Worm (Caenorhabditis elegans) whole organism, L3 larva: Measurements from ENCODE around the gene ZK809.9.
A peak's percentile ranks its signal among the peaks of the same experiment; 100 is the strongest.

Source experiments
- R02D3.7 ChIP-seq: fragments of 150-350 bp; optimal IDR thresholded peaks from 2 replicates; lab custom pipeline; 2014; ENCODE audit warnings: missing biosample characterization, missing genetic modification characterization
- ZK546.5 ChIP-seq: sonication (generic microtip); optimal IDR thresholded peaks from 2 replicates; lab custom pipeline; 2017; ENCODE audit warnings: missing biosample characterization, missing genetic modification characterization
- aly-2 ChIP-seq: fragments of 150-350 bp; optimal IDR thresholded peaks from 2 replicates; lab custom pipeline; 2014; ENCODE audit warnings: missing biosample characterization, missing genetic modification characterization
- ceh-16 ChIP-seq: sonication (generic microtip); optimal IDR thresholded peaks from 2 replicates; lab custom pipeline; 2017; ENCODE audit warnings: missing biosample characterization, missing genetic modification characterization
- ceh-28 ChIP-seq: fragments of 150-350 bp; optimal IDR thresholded peaks from 2 replicates; lab custom pipeline; 2014; ENCODE audit warnings: missing biosample characterization, missing genetic modification reagents, missing genetic modification characterization
- ceh-9 ChIP-seq: sonication (generic microtip); optimal IDR thresholded peaks from 2 replicates; lab custom pipeline; 2018; ENCODE audit warnings: missing biosample characterization, missing genetic modification characterization
- daf-12 ChIP-seq: fragments of 150-350 bp; optimal IDR thresholded peaks from 2 replicates; lab custom pipeline; 2014; ENCODE audit warnings: missing biosample characterization, missing genetic modification reagents, missing genetic modification characterization
- egl-5 ChIP-seq: fragments of 150-350 bp; optimal IDR thresholded peaks from 2 replicates; lab custom pipeline; 2017; ENCODE audit warnings: missing biosample characterization, missing genetic modification reagents, missing genetic modification characterization, inconsistent platforms
- elt-3 ChIP-seq, 3 experiments: fragments of 150-350 bp in 1 of 3; sonication (generic microtip) in 2 of 3; optimal IDR thresholded peaks; 2 replicates in 2 of 3; 4 replicates in 1 of 3; lab custom pipeline; 2014 to 2017; ENCODE audit warnings: missing biosample characterization in 3 of 3, missing genetic modification characterization in 3 of 3
- fkh-10 ChIP-seq: sonication (generic microtip); optimal IDR thresholded peaks from 2 replicates; lab custom pipeline; 2017; ENCODE audit warnings: missing biosample characterization, missing genetic modification reagents, missing genetic modification characterization
- fkh-2 ChIP-seq: fragments of 150-350 bp; optimal IDR thresholded peaks from 2 replicates; lab custom pipeline; 2014; ENCODE audit warnings: missing biosample characterization, missing genetic modification reagents, missing genetic modification characterization
- fos-1 ChIP-seq: fragments of 150-350 bp; optimal IDR thresholded peaks from 2 replicates; lab custom pipeline; 2014; ENCODE audit warnings: missing biosample characterization, missing genetic modification characterization
- jun-1 ChIP-seq: fragments of 150-350 bp; optimal IDR thresholded peaks from 2 replicates; lab custom pipeline; 2014; ENCODE audit warnings: missing biosample characterization, missing genetic modification reagents, missing genetic modification characterization
- lin-15B ChIP-seq: fragments of 150-350 bp; optimal IDR thresholded peaks from 2 replicates; lab custom pipeline; 2014; ENCODE audit warnings: missing biosample characterization, missing genetic modification characterization
- lin-39 ChIP-seq: fragments of 150-350 bp; optimal IDR thresholded peaks from 2 replicates; lab custom pipeline; 2018; ENCODE audit warnings: missing biosample characterization, missing genetic modification reagents, missing genetic modification characterization
- lsy-12 ChIP-seq: sonication (generic microtip); optimal IDR thresholded peaks from 2 replicates; lab custom pipeline; 2016; ENCODE audit warnings: mild to moderate bottlenecking, missing genetic modification characterization, missing compliant biosample characterization
- mdl-1 ChIP-seq: fragments of 150-350 bp; optimal IDR thresholded peaks from 2 replicates; lab custom pipeline; 2014; ENCODE audit warnings: missing biosample characterization, missing genetic modification characterization
- mml-1 ChIP-seq: fragments of 150-350 bp; sonication (generic microtip); optimal IDR thresholded peaks from 3 replicates; lab custom pipeline; 2014; ENCODE audit warnings: missing biosample characterization, missing genetic modification characterization
- nfya-1 ChIP-seq: sonication (generic microtip); optimal IDR thresholded peaks from 2 replicates; lab custom pipeline; 2017; ENCODE audit warnings: missing genetic modification characterization, mild to moderate bottlenecking, missing compliant biosample characterization, antibody characterized with exemption, moderate library complexity; ENCODE audit not compliant: insufficient read depth
- nhr-11 ChIP-seq: fragments of 150-350 bp; optimal IDR thresholded peaks from 2 replicates; lab custom pipeline; 2014; ENCODE audit warnings: missing biosample characterization, missing genetic modification characterization
- nhr-23 ChIP-seq: fragments of 150-350 bp; optimal IDR thresholded peaks from 2 replicates; lab custom pipeline; 2014; ENCODE audit warnings: missing biosample characterization, missing genetic modification reagents, missing genetic modification characterization
- nhr-25 ChIP-seq: sonication (generic microtip); optimal IDR thresholded peaks from 2 replicates; lab custom pipeline; 2017; ENCODE audit warnings: missing biosample characterization, missing genetic modification characterization
- nhr-28 ChIP-seq: fragments of 150-350 bp; optimal IDR thresholded peaks from 2 replicates; lab custom pipeline; 2014; ENCODE audit warnings: missing biosample characterization, missing genetic modification characterization
- nhr-43 ChIP-seq: sonication (generic microtip); optimal IDR thresholded peaks from 2 replicates; lab custom pipeline; 2016; ENCODE audit warnings: mild to moderate bottlenecking, missing genetic modification characterization, missing compliant biosample characterization; ENCODE audit not compliant: poor library complexity, severe bottlenecking
- nhr-67 ChIP-seq: fragments of 150-350 bp; optimal IDR thresholded peaks from 2 replicates; lab custom pipeline; 2014; ENCODE audit warnings: missing biosample characterization, missing genetic modification characterization
- nhr-77 ChIP-seq: fragments of 150-350 bp; optimal IDR thresholded peaks from 2 replicates; lab custom pipeline; 2014; ENCODE audit warnings: missing biosample characterization, missing genetic modification characterization
- pha-4 ChIP-seq: fragments of 150-350 bp; optimal IDR thresholded peaks from 2 replicates; lab custom pipeline; 2014; ENCODE audit warnings: missing biosample characterization, missing genetic modification reagents, missing genetic modification characterization
- pqm-1 ChIP-seq: fragments of 150-350 bp; optimal IDR thresholded peaks from 2 replicates; lab custom pipeline; 2017; ENCODE audit warnings: missing biosample characterization, missing genetic modification characterization, inconsistent platforms
- sea-2 ChIP-seq: fragments of 150-350 bp; sonication (generic microtip); optimal IDR thresholded peaks from 4 replicates; lab custom pipeline; 2014; ENCODE audit warnings: missing biosample characterization, missing genetic modification reagents, missing genetic modification characterization
- tbx-2 ChIP-seq: sonication (generic microtip); optimal IDR thresholded peaks from 2 replicates; lab custom pipeline; 2016; ENCODE audit warnings: mild to moderate bottlenecking, missing genetic modification characterization, missing compliant biosample characterization
- unc-39 ChIP-seq: sonication (generic microtip); optimal IDR thresholded peaks from 4 replicates; lab custom pipeline; 2017; ENCODE audit warnings: missing biosample characterization, missing genetic modification characterization
- unc-62 ChIP-seq: fragments of 150-350 bp; sonication (generic microtip); optimal IDR thresholded peaks from 4 replicates; lab custom pipeline; 2014; ENCODE audit warnings: missing biosample characterization, missing genetic modification reagents, missing genetic modification characterization
- ztf-11 ChIP-seq: fragments of 150-350 bp; optimal IDR thresholded peaks from 2 replicates; lab custom pipeline; 2014; ENCODE audit warnings: missing biosample characterization, missing genetic modification characterization
- ztf-4 ChIP-seq: fragments of 150-350 bp; optimal IDR thresholded peaks from 2 replicates; lab custom pipeline; 2014; ENCODE audit warnings: missing biosample characterization, missing genetic modification characterization

ZK809.9 gene

ce11 chrIV:11701878-11702277 is 36.8 kb downstream of the ZK809.9 start:
- TF ChIP-seq nhr-25 (tag; lab: Kevin White, UChicago) (peak; percentile 79), nhr-23 (tag; lab: Kevin White, UChicago) (peak; percentile 29), egl-5 (tag; lab: Kevin White, UChicago) (no peak)
- TF ChIP-seq, all 47 proteins: peak for 2

ce11 chrIV:11703685-11704296 is 38.7 kb downstream of the ZK809.9 start, which contains the start of the genes T22B3.3 and alg-3:
TSS of gene T22B3.3 (minus strand) at chrIV:11703785.
TSS of gene alg-3 (plus strand) at chrIV:11704246.
- TF ChIP-seq ztf-11 (no peak), fos-1 (tag; lab: Kevin White, UChicago) (no peak), egl-5 (tag; lab: Kevin White, UChicago) (no peak), aly-2 (no peak)

- no peak for TF ChIP-seq nhr-67 (tag; lab: Kevin White, UChicago)
- peak; percentile 1 for TF ChIP-seq nhr-11 (tag; lab: Kevin White, UChicago)
- TF ChIP-seq pqm-1, result no peak
- TF ChIP-seq egl-5 (tag; lab: Kevin White, UChicago), result peak; percentile 79
- peak; percentile 6 for TF ChIP-seq nfya-1 (tag; lab: Kevin White, UChicago)
Measured at ce11 chrIV:11710331-11710730, 45.2 kb downstream of the ZK809.9 start.

ce11 chrIV:11713289-11713688 is 48.2 kb downstream of the ZK809.9 start:
- TF ChIP-seq sea-2 (GFP tag; lab: Kevin White, UChicago), result no peak
- TF ChIP-seq unc-62 (GFP tag; lab: Kevin White, UChicago), result peak; percentile 9
- TF ChIP-seq ceh-9 (tag; lab: Kevin White, UChicago), result no peak
- TF ChIP-seq lin-39, result peak; percentile 51
- TF ChIP-seq nhr-43 (tag; lab: Kevin White, UChicago), result no peak
- TF ChIP-seq fkh-10 (GFP tag; lab: Kevin White, UChicago), result no peak
- no peak for TF ChIP-seq mml-1 (tag; lab: Kevin White, UChicago)

ce11 chrIV:11714739-11715138 is 49.6 kb downstream of the ZK809.9 start, which contains the start of gene magi-1:
TSS of gene magi-1 (plus strand) at chrIV:11715039.
- TF ChIP-seq elt-3 (tag; optimal IDR thresholded peaks at IDR 0.05; lab: Kevin White, UChicago), result no peak
- no peak for TF ChIP-seq daf-12 (tag; lab: Kevin White, UChicago)
- TF ChIP-seq unc-39, result no peak
- TF ChIP-seq mdl-1 (tag; lab: Kevin White, UChicago), result no peak
- no peak for TF ChIP-seq ZK546.5
- no peak for TF ChIP-seq ceh-16 (tag; lab: Kevin White, UChicago)
- TF ChIP-seq tbx-2 (tag; lab: Kevin White, UChicago), result no peak
- TF ChIP-seq ceh-28, result no peak
- TF ChIP-seq jun-1, result no peak
- TF ChIP-seq nhr-28 (tag; lab: Kevin White, UChicago), result no peak
- no peak for TF ChIP-seq ztf-11
- TF ChIP-seq lin-15B, result no peak
- TF ChIP-seq fkh-2 (tag; lab: Kevin White, UChicago), result no peak
- TF ChIP-seq ztf-4 (tag; lab: Kevin White, UChicago), result no peak

- TF ChIP-seq egl-5 (tag; lab: Kevin White, UChicago) (peak; percentile 70), R02D3.7 (no peak), nhr-77 (tag; lab: Kevin White, UChicago) (no peak), unc-62 (GFP tag; lab: Kevin White, UChicago) (no peak), lsy-12 (tag; lab: Kevin White, UChicago) (no peak), pha-4 (no peak)
Measured at ce11 chrIV:11716414-11716813, 51.3 kb downstream of the ZK809.9 start.
